Worm (Caenorhabditis elegans): ENCODE measurements around the gene otpl-3.

DNA sequence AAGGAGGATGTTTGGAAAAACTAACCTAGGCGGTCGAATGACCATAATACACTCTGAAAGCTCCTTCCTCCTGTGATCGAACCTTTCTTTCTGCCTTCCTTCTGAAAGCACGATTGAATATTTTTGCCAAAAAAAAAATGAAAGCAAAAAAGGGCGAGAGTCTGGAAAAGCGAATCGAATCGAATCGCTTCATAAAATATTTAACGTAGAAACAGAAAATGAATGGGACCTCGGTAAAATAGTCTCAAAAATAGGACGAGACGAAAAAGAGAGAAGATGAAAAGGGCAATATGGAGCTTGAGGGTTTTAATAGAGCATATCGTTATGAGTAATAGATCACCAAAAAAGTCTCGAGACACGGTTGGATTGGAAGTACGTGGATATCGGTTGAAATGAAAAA, 31.7 kb upstream of the otpl-3 start, which contains the start of gene inx-1:
- TF ChIP-seq snpc-4 (tag; optimal IDR thresholded peaks at IDR 0.05) (no peak), unc-39 (tag; optimal IDR thresholded peaks at IDR 0.05) (no peak)
